Fruit fly (Drosophila melanogaster): ENCODE measurements around the gene CG43153.

Gene CG43153

DNA sequence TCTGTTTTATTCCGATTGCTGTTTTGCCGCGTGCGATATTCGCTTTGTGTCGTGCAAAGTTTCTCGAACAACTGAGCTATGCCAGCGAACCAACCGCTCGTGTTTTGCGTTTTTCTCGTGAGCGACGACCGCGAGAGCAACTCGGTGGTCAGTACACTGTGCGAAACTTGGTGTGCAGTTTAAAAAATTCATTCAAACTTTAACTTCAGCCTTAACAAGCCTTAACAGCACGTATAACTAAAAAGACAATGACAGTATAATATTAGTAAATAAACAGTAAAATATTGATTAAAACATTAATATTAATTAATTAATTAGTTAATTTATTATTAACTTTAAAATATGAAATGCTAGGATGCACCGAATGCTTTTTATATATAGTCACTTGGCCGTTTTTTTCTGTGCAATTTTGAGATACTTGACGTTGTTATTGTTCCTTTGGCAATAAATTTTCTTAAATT, 5.6 kb upstream of the CG43153 start, which contains the start of gene CG31705 (continued):
- TF ChIP-seq peb (GFP tag; IDR thresholded peaks at IDR 0.05) = no peak
- no peak for TF ChIP-seq CG14860 (GFP tag; IDR thresholded peaks at IDR 0.05; ENCODE audit: partially characterized antibody)
- TF ChIP-seq lola (GFP tag; optimal IDR thresholded peaks at IDR 0.05) = no peak
- no peak for TF ChIP-seq CG31365 (tag; optimal IDR thresholded peaks at IDR 0.05)
- TF ChIP-seq dati (GFP tag; IDR thresholded peaks at IDR 0.05) = no peak
- no peak; the same call in 1 of the 2 replicates for TF ChIP-seq CG11696 (GFP tag; IDR thresholded peaks at IDR 0.05)
- no peak for TF ChIP-seq CG11398 (GFP tag; optimal IDR thresholded peaks at IDR 0.05)
- no peak for TF ChIP-seq Chrac-16 (GFP tag; optimal IDR thresholded peaks at IDR 0.05)
- TF ChIP-seq tin (GFP tag; optimal IDR thresholded peaks at IDR 0.05) = peak; percentile 35
- no peak for TF ChIP-seq jigr1 (GFP tag; IDR thresholded peaks at IDR 0.05)
- peak; percentile 49; the same call in 1 of the 2 replicates for TF ChIP-seq CG31441 (GFP tag; IDR thresholded peaks at IDR 0.05)
- no peak for TF ChIP-seq CG10979 (tag; optimal IDR thresholded peaks at IDR 0.05)
- TF ChIP-seq Nf-YB (GFP tag; optimal IDR thresholded peaks at IDR 0.05) = no peak
- TF ChIP-seq disco-r (GFP tag; optimal IDR thresholded peaks at IDR 0.05) = no peak
- TF ChIP-seq E2f1 (GFP tag; IDR thresholded peaks at IDR 0.05) = no peak
- TF ChIP-seq CHES-1-like (GFP tag; optimal IDR thresholded peaks at IDR 0.05) = no peak
- no peak for TF ChIP-seq sima (GFP tag; optimal IDR thresholded peaks at IDR 0.05)
- TF ChIP-seq Mad (GFP tag; optimal IDR thresholded peaks at IDR 0.05) = no peak
- no peak for TF ChIP-seq sens-2 (GFP tag; IDR thresholded peaks at IDR 0.05)
- no peak for TF ChIP-seq vfl (GFP tag; optimal IDR thresholded peaks at IDR 0.05)
- no peak for TF ChIP-seq Hey (tag; optimal IDR thresholded peaks at IDR 0.05)
- TF ChIP-seq Rfx (GFP tag; IDR thresholded peaks at IDR 0.05) = peak; percentile 65
- no peak for TF ChIP-seq Lpt (GFP tag; optimal IDR thresholded peaks at IDR 0.05)
- no peak for TF ChIP-seq sd (tag; optimal IDR thresholded peaks at IDR 0.05)
- no peak for TF ChIP-seq pita (GFP tag; optimal IDR thresholded peaks at IDR 0.05)
- TF ChIP-seq mld (GFP tag; IDR thresholded peaks at IDR 0.05; ENCODE audit: partially characterized antibody) = no peak
- TF ChIP-seq Bteb2 (GFP tag; optimal IDR thresholded peaks at IDR 0.05) = no peak
- no peak for TF ChIP-seq CG8089 (GFP tag; optimal IDR thresholded peaks at IDR 0.05)
- no peak for TF ChIP-seq CG14441 (GFP tag; IDR thresholded peaks at IDR 0.05)
- no peak; the same call in 1 of the 2 replicates for TF ChIP-seq CG11247 (GFP tag; IDR thresholded peaks at IDR 0.05)
- no peak for TF ChIP-seq pfk (GFP tag; optimal IDR thresholded peaks at IDR 0.05)
- TF ChIP-seq CG30403 (GFP tag; optimal IDR thresholded peaks at IDR 0.05) = peak; percentile 50
- TF ChIP-seq CG12299 (tag; optimal IDR thresholded peaks at IDR 0.05) = no peak
- TF ChIP-seq yki (optimal IDR thresholded peaks at IDR 0.05) = no peak
- TF ChIP-seq Optix (GFP tag; IDR thresholded peaks at IDR 0.05) = no peak
- no peak for TF ChIP-seq crc (GFP tag; optimal IDR thresholded peaks at IDR 0.05)
- peak; percentile 72 for TF ChIP-seq CG9727 (GFP tag; optimal IDR thresholded peaks at IDR 0.05)
- no peak for TF ChIP-seq danr (GFP tag; IDR thresholded peaks at IDR 0.05)
- no peak for TF ChIP-seq tup (GFP tag; optimal IDR thresholded peaks at IDR 0.05)
- TF ChIP-seq CG1602 (GFP tag; optimal IDR thresholded peaks at IDR 0.05) = peak; percentile 2
- TF ChIP-seq CG2116 (GFP tag; optimal IDR thresholded peaks at IDR 0.05) = no peak
- TF ChIP-seq vvl (GFP tag; IDR thresholded peaks at IDR 0.05) = no peak
- no peak for TF ChIP-seq trh (GFP tag; optimal IDR thresholded peaks at IDR 0.05)
- TF ChIP-seq CG8388 (GFP tag; optimal IDR thresholded peaks at IDR 0.05) = no peak
- TF ChIP-seq Nf-YA (GFP tag; IDR thresholded peaks at IDR 0.05) = no peak
- TF ChIP-seq pan (optimal IDR thresholded peaks at IDR 0.05) = no peak
- TF ChIP-seq pan (GFP tag; optimal IDR thresholded peaks at IDR 0.05 in 1 of 2, IDR thresholded peaks at IDR 0.05 in 1 of 2) = peak in 1 of 2 experiments; percentile 53
- TF ChIP-seq CG3726 (GFP tag; IDR thresholded peaks at IDR 0.05) = 0 out of 3 replicates have a peak, but pooled peaks have one; percentile 70
- no peak for TF ChIP-seq cg (GFP tag; optimal IDR thresholded peaks at IDR 0.05)
- TF ChIP-seq odd (GFP tag; optimal IDR thresholded peaks at IDR 0.05) = peak; percentile 25
- no peak for TF ChIP-seq Antp (GFP tag; optimal IDR thresholded peaks at IDR 0.05)
- no peak for TF ChIP-seq CG3407 (GFP tag; optimal IDR thresholded peaks at IDR 0.05)
